Worm (Caenorhabditis elegans) whole organism, L4 larva: Measurements from ENCODE around the gene lgc-5.

ENCODE experiments used
- aly-2 ChIP-seq: sonication (generic microtip); optimal IDR thresholded peaks from 2 replicates; lab custom pipeline; 2018; ENCODE audit warnings: missing biosample characterization, missing genetic modification characterization
- cey-2 ChIP-seq: sonication (generic microtip); optimal IDR thresholded peaks from 3 replicates; lab custom pipeline; 2017; ENCODE audit warnings: missing genetic modification characterization, mild to moderate bottlenecking, missing compliant biosample characterization, antibody characterized with exemption, borderline replicate concordance; ENCODE audit not compliant: insufficient read depth
- hlh-30 ChIP-seq: sonication (generic microtip); optimal IDR thresholded peaks from 2 replicates; lab custom pipeline; 2017; ENCODE audit warnings: antibody characterized with exemption, mild to moderate bottlenecking, missing genetic modification characterization, missing compliant biosample characterization; ENCODE audit not compliant: insufficient read depth
- nhr-10 ChIP-seq: fragments of 150-350 bp; optimal IDR thresholded peaks from 2 replicates; lab custom pipeline; 2014; ENCODE audit warnings: missing biosample characterization, missing genetic modification characterization
- rbr-2 ChIP-seq: sonication (generic microtip); optimal IDR thresholded peaks from 2 replicates; lab custom pipeline; 2016; ENCODE audit warnings: missing genotype, missing genetic modification characterization, missing compliant biosample characterization
- snpc-1.2 ChIP-seq: fragments of 200-800 bp; sonication (Bioruptor generic); IDR thresholded peaks from 2 replicates; pipeline ENCODE4 v1.3.6; 2022; ENCODE audit warnings: missing genetic modification reagents, missing genetic modification characterization, missing compliant biosample characterization

DNA sequence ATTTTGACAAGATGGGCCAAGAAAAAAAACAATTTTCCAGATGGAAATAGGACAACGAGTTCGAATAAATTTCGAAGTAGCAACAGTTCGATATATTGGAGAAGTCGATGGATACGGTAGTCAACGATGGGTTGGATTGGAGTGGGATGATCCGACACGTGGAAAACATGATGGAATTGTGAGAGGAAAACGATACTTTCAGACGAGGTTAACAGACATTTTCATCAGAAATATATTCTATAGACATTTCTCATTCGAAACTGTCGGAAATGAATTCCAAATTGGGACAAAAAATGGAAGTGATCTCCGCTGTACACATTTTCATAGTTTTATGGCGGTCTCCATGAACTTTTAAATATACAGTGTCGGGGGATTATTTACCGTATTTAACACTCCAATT lies 47.8 kb upstream of the lgc-5 start, which contains the start of gene tbce-1:
- TF ChIP-seq hlh-30 (tag; lab: Kevin White, UChicago) (no peak), cey-2 (tag; lab: Kevin White, UChicago) (no peak), snpc-1.2 (GFP tag; lab: Robert Waterston, UW) (no peak), nhr-10 (no peak), aly-2 (no peak), rbr-2 (tag; lab: Kevin White, UChicago) (no peak)
